Worm (Caenorhabditis elegans): ENCODE results near the gene F11A5.13.

The F11A5.13 gene

DNA sequence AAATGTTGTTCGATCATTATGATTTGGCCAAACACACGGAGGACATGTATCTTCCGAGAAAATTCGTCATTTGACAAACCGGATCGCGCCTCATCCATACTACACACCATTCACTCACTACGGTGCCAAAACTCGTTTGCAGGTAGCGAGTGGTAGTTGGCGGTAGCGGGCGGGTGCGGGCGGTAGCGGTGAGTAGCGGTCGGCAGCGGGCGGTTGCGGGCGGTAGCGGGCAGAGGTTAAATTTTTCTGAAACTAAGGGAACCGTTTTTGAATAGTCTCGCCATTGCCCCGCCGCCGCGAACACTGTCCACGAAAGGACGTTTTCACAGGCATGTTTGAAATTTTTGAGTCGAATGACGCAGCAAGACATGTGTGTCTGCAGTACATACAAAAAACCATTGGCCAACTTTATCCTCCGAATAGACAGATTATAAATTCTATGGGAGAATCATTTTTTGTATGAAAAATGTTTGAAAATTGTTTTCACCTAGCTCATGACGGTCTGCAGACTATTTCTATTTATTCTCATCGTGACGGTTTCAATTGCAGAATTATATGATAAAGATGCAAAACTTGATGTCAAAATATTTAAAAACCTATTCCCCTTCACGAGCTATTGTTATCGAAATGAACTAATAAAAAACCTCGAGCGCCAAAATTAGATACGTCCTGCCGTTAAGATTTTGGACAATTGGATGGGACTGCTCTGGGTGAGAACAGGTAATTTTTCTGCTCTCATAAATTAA, 16.1 kb downstream of the F11A5.13 start, which contains the start of gene F11A5.16:
TSS of gene F11A5.16 (plus strand) at position 696 of the 746 bp plus-strand sequence.
- TF ChIP-seq him-1 (tag; optimal IDR thresholded peaks at IDR 0.05) (no peak), W03F9.2 (tag; optimal IDR thresholded peaks at IDR 0.05) (no peak), dao-5 (tag; optimal IDR thresholded peaks at IDR 0.05) (no peak)

DNA sequence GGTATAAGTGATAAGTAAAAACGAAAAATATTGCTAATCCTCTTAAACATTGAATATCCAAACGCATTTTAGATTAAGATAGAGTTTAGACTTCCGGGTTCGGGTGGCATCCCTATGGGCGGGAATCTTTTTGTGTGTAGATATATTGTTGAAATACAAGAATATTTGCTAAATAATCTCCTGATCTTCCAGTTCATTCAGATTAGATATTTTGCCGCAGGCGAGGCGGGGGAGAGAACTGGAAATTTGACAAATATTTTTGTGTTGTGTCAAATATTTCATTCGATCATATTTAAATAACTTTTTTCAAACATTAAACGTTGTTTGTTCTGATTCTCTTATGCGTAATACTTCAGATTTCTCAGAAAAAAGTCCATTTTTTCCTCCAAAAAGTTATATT, 16.6 kb downstream of the F11A5.13 start, which contains the start of gene oac-15:
TSS of gene oac-15 (minus strand) at position 101 of the 400 bp plus-strand sequence.
- no peak for TF ChIP-seq dao-5 (tag; optimal IDR thresholded peaks at IDR 0.05)
- TF ChIP-seq W03F9.2 (tag; optimal IDR thresholded peaks at IDR 0.05): no peak
- no peak for TF ChIP-seq him-1 (tag; optimal IDR thresholded peaks at IDR 0.05)

DNA sequence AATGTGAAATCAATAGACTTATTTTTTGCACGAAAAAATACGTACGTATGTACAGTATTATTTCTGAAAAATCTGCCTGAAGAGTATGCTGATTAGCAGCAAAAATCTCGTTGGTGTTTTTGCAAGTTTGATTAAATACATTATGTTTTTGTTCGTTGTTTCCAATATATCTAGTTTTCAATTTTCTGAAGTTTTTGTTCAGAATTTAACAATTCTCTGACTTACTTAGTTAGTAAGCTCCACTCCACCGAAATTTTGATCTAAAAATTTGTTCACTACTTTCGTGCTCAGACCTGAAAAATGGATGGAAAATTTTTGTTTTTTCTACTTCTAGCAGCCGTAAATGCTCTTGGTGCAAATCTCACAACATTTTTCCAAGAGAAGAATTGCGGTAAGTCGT, 21.6 kb downstream of the F11A5.13 start, which contains the start of gene irld-26:
TSS of gene irld-26 (plus strand) at position 301 of the 400 bp plus-strand sequence.
- TF ChIP-seq him-1 (tag; optimal IDR thresholded peaks at IDR 0.05): no peak

DNA sequence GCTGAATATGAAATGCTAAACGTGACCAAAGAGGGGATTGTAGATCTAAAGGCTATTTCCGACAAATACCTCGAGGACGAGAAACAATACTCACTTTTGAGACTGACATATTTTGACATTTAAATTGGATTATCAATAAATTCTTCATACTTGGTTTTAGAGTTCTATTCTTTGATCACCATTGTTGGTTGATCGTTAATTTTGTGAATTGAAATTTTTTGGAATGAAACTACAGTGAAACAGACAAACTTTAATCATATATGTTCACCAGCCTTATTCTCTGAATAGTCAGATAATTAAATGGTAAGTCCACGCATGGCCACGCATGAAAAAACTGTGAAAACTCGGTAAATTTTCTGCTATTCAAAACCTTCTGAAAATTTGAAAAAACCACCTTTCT, 23.9 kb downstream of the F11A5.13 start, which contains the start of gene F11A5.18:
TSS of gene F11A5.18 (plus strand) at position 301 of the 400 bp plus-strand sequence.
- no peak for TF ChIP-seq dao-5 (tag; optimal IDR thresholded peaks at IDR 0.05)
- TF ChIP-seq him-1 (tag; optimal IDR thresholded peaks at IDR 0.05): no peak
- TF ChIP-seq W03F9.2 (tag; optimal IDR thresholded peaks at IDR 0.05): no peak

DNA sequence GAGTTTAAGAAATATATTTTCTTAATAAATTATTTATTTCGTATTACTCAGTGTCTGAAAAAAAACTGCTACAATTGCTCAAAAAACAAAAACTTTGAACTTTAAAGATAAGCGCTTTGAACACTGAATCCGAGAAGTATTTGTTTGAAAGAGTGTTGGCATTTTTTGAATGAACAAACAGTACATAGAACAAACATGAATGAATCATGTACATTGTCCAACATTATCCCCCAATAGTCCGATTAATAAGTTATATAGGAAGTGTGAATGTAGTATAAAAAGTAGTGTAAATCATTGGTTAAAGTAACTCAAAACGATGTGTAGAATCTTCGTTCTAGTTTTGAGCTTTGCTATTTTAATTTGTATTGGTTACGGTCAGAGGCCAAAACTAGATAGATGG, 24.8 kb downstream of the F11A5.13 start, which contains the start of gene F11A5.17:
TSS of gene F11A5.17 (plus strand) at position 301 of the 400 bp plus-strand sequence.
- TF ChIP-seq W03F9.2 (tag; optimal IDR thresholded peaks at IDR 0.05) (no peak), him-1 (tag; optimal IDR thresholded peaks at IDR 0.05) (no peak), dao-5 (tag; optimal IDR thresholded peaks at IDR 0.05) (no peak)

DNA sequence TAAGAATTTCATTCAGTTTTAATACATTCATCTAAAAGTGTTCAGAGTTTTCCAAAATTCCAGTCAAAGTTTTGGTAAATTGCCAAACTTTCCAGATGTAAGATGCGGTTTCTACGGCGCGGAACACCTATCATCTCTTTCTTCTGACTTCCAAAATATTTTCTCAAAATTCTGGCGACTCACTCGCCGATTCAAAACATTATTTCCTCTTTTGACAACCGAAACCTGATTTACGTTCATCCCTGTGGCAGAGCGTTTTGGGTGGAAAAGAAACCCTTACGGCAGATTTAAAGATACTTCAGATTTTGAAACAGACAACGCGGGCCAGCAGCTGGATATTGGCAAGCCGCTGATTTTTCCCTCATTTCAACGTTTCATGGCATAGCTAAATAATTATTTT, 28.5 kb downstream of the F11A5.13 start, which contains the start of gene F11A5.5:
TSS of gene F11A5.5 (plus strand) at position 301 of the 400 bp plus-strand sequence.
- TF ChIP-seq W03F9.2 (tag; optimal IDR thresholded peaks at IDR 0.05) (no peak), him-1 (tag; optimal IDR thresholded peaks at IDR 0.05) (no peak), dao-5 (tag; optimal IDR thresholded peaks at IDR 0.05) (no peak)

DNA sequence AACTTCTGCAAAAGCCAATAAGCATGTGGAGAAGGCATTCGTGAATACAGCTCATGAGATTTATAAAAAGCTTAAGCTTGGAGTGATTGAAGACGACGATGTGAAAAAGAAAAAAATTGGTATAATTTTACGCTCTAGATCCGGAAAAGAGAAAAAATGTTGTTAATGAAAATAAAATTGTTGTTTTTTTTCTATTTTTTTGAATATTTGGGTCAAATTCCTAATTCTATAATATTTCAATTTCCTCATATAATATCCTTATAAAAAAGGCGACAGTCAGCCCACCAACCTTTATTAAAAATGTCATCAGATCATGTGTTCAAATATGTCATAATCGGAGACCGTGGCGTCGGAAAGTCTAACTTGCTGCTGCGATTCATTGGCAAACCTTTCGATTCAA, 31.1 kb downstream of the F11A5.13 start, which contains the start of gene rabr-3:
TSS of gene rabr-3 (plus strand) at position 301 of the 400 bp plus-strand sequence.
- TF ChIP-seq him-1 (tag; optimal IDR thresholded peaks at IDR 0.05): no peak
- no peak for TF ChIP-seq W03F9.2 (tag; optimal IDR thresholded peaks at IDR 0.05)
- no peak for TF ChIP-seq dao-5 (tag; optimal IDR thresholded peaks at IDR 0.05)

DNA sequence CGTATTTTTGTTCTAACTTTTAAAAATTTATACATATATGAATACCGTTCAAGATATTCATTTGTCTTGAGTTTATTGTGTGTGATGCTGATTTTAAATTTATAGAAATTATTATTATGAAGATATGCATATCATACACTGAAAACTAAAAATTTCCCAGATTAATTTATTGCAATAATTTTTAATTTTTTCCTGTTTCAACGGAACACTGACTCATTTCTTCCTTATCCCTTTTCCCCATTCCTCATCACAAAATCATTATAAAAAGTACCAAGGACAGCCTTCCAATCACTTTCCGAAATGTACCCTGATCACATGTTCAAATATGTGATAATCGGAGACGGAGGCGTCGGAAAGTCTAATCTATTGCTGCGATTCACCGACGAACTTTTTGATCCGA, 31.8 kb downstream of the F11A5.13 start, which contains the start of gene rabr-4:
TSS of gene rabr-4 (plus strand) at position 301 of the 400 bp plus-strand sequence.
- TF ChIP-seq him-1 (tag; optimal IDR thresholded peaks at IDR 0.05) (no peak), dao-5 (tag; optimal IDR thresholded peaks at IDR 0.05) (no peak), W03F9.2 (tag; optimal IDR thresholded peaks at IDR 0.05) (no peak)

DNA sequence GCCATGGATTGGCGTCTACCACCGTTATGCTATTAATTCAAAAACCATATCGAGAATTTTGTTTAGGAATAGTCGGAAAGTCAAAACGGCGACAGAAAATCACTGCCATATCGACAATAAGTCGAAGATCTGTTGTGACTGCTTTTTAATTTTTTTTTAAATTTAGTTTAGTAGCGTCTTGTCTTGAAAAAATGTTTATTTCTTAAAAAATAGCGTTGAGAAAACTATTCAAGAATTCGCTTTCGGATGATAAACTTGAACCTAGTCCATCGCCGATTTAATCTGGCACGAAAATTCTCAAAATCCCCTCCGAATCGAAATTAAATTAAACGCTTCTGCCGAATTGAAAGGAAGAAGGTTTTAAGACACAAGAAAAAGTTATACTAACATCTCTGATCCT, 34.4 kb downstream of the F11A5.13 start, which contains the start of gene srh-279:
TSS of gene srh-279 (plus strand) at position 301 of the 400 bp plus-strand sequence.
- TF ChIP-seq W03F9.2 (tag; optimal IDR thresholded peaks at IDR 0.05) (no peak), him-1 (tag; optimal IDR thresholded peaks at IDR 0.05) (no peak), dao-5 (tag; optimal IDR thresholded peaks at IDR 0.05) (no peak)

DNA sequence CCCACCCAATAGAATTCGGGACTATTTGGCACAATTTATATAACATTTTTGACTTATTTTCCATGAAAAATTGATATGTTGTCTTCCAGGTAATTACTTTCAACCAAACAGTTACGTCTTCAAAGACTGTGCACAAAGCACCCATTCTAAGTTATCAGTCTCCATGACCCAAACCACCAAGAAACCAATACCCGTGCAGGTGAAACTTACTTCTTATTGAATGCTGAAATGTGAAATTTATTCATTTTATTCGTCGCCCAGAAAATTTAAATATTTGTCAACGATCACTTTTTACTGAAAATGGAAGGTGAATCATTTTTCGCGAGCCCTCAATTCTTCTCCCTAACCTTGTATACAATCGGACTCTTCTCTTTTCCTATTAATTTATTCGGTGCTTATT, 36.0 kb downstream of the F11A5.13 start, which contains the start of gene srh-281:
TSS of gene srh-281 (plus strand) at position 301 of the 400 bp plus-strand sequence.
- TF ChIP-seq W03F9.2 (tag; optimal IDR thresholded peaks at IDR 0.05): no peak
- TF ChIP-seq dao-5 (tag; optimal IDR thresholded peaks at IDR 0.05): no peak
- no peak for TF ChIP-seq him-1 (tag; optimal IDR thresholded peaks at IDR 0.05)

DNA sequence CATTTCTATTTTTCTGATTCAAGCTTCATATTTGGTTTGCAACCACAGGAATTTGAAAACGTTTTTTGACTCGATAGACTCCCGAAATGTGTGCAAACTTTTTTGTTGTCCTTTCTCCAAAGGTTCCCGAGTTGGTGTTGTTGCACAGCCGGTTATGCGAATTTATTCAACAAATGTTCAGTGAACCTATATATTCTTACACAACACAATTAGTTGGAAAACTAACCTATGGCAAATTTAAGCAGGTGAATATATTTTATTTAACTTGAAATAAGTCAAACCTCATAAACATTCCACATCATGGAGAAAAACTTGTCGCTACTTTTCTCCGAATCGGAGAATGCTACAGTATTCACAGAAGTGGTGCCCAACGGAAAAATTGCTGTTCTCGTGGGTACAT, 43.1 kb downstream of the F11A5.13 start, which contains the start of gene srz-14:
TSS of gene srz-14 (plus strand) at position 301 of the 400 bp plus-strand sequence.
- no peak for TF ChIP-seq W03F9.2 (tag; optimal IDR thresholded peaks at IDR 0.05)
- no peak for TF ChIP-seq dao-5 (tag; optimal IDR thresholded peaks at IDR 0.05)
- no peak for TF ChIP-seq him-1 (tag; optimal IDR thresholded peaks at IDR 0.05)

DNA sequence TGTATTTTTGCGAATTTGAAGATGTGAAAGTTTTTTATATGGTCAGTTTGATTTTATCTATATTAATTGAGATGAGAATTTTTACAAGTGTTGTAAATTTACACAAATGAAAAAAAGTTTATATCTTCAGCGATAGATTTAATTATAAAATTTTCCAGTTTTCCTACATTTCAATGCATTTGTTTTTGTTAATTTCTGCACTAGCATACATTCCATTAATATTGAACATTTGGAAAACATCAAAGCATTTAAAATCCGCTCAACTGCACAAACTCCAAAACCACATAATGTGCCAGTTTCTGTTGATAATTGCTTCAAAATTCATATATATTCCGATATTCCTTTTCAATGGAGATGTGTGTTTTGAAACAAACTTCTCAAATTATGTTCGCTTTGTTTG, 43.6 kb downstream of the F11A5.13 start, which contains the start of gene srh-277:
TSS of gene srh-277 (plus strand) at position 301 of the 400 bp plus-strand sequence.
- TF ChIP-seq W03F9.2 (tag; optimal IDR thresholded peaks at IDR 0.05) (no peak), him-1 (tag; optimal IDR thresholded peaks at IDR 0.05) (no peak), dao-5 (tag; optimal IDR thresholded peaks at IDR 0.05) (no peak)

DNA sequence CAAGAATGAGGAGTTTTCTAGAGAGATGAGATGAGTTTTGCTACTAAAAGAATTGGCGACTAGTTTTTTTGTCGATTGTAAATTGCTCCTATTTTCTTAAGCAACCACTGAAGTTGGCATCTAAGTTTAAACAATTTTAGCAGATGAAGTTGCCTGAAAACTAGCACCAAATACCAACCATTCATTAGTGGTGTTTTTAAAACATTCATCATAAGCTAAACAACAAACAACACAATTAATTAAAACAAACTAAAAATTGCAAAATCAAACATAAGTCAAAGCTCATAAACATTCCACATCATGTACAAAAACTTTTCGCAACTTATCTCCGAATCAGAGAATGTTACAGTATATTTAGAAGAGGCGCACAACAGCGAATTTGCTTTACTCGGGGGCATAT, 44.4 kb downstream of the F11A5.13 start, which contains the start of gene srz-13:
TSS of gene srz-13 (plus strand) at position 301 of the 400 bp plus-strand sequence.
- TF ChIP-seq W03F9.2 (tag; optimal IDR thresholded peaks at IDR 0.05): no peak
- no peak for TF ChIP-seq him-1 (tag; optimal IDR thresholded peaks at IDR 0.05)
- TF ChIP-seq dao-5 (tag; optimal IDR thresholded peaks at IDR 0.05): no peak

DNA sequence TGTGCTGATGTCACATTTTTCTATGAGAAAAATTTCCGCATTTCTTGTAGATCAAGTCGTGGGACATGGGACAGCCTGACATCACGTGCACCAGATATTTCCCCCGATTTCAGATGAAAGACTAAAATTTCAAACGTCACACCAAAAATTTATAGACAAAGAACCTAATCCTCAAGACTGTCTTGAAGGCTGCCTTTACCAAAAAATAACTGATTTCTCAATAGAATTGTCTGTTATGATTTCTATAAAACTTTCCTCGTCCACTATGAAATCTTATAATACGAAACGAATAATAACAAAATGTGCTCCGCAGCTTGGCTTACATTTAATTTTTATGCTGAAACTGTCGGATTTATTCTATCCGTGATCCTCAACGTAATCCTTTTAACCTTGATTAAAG, 46.1 kb downstream of the F11A5.13 start, which contains the start of gene str-106:
TSS of gene str-106 (plus strand) at position 301 of the 400 bp plus-strand sequence.
- TF ChIP-seq dao-5 (tag; optimal IDR thresholded peaks at IDR 0.05): no peak
- no peak for TF ChIP-seq him-1 (tag; optimal IDR thresholded peaks at IDR 0.05)
- TF ChIP-seq W03F9.2 (tag; optimal IDR thresholded peaks at IDR 0.05): no peak

All from whole organism, L4/young adult.